Fruit fly (Drosophila melanogaster) whole organism, prepupa: ENCODE results near the gene Ilp3.

Source experiments
- Blimp-1 ChIP-seq: fragments of 200-800 bp; sonication (Bioruptor generic); optimal IDR thresholded peaks from 3 replicates; lab custom pipeline; 2017; ENCODE audit warnings: missing biosample characterization, missing genetic modification characterization, mild to moderate bottlenecking, moderate library complexity, missing genetic modification reagents
- CG10631 ChIP-seq: fragments of 200-800 bp; sonication (Bioruptor generic); optimal IDR thresholded peaks from 2 replicates; lab custom pipeline; 2016; ENCODE audit warnings: missing biosample characterization, missing genetic modification characterization
- CG10669 ChIP-seq: fragments of 200-800 bp; sonication (Bioruptor generic); optimal IDR thresholded peaks from 3 replicates; lab custom pipeline; 2018; ENCODE audit warnings: missing biosample characterization, mild to moderate bottlenecking, missing genetic modification characterization, moderate library complexity
- CG11294 ChIP-seq: fragments of 200-800 bp; sonication (Bioruptor generic); IDR thresholded peaks from 2 replicates; pipeline ENCODE4 v1.3.6; 2022; ENCODE audit warnings: missing biosample characterization, missing genetic modification characterization
- CG11762 ChIP-seq: fragments of 200-800 bp; sonication (Bioruptor generic); optimal IDR thresholded peaks from 3 replicates; lab custom pipeline; 2016; ENCODE audit warnings: missing biosample characterization, missing genetic modification characterization; ENCODE audit not compliant: insufficient read depth
- CG11902 ChIP-seq: fragments of 200-800 bp; sonication (Bioruptor generic); optimal IDR thresholded peaks from 3 replicates; lab custom pipeline; 2016; ENCODE audit warnings: missing biosample characterization, missing genetic modification characterization
- CG15336 ChIP-seq: fragments of 200-800 bp; sonication (Bioruptor generic); IDR thresholded peaks from 2 replicates; pipeline ENCODE4 v1.3.6; 2022; ENCODE audit warnings: missing biosample characterization, missing genetic modification characterization
- CG1621 ChIP-seq: fragments of 200-800 bp; sonication (Bioruptor generic); optimal IDR thresholded peaks from 3 replicates; lab custom pipeline; 2018; ENCODE audit warnings: missing biosample characterization, mild to moderate bottlenecking, missing genetic modification characterization
- CG16779 ChIP-seq: fragments of 200-800 bp; sonication (Bioruptor generic); optimal IDR thresholded peaks from 3 replicates; lab custom pipeline; 2017; ENCODE audit warnings: missing biosample characterization, mild to moderate bottlenecking, missing genetic modification characterization
- CG31627 ChIP-seq: fragments of 200-800 bp; sonication (Bioruptor generic); optimal IDR thresholded peaks from 3 replicates; lab custom pipeline; 2016; ENCODE audit warnings: missing biosample characterization, missing genetic modification characterization
- CG32006 ChIP-seq: fragments of 200-800 bp; sonication (Bioruptor generic); optimal IDR thresholded peaks from 3 replicates; lab custom pipeline; 2017; ENCODE audit warnings: missing biosample characterization, mild to moderate bottlenecking, missing genetic modification characterization
- CG34406 ChIP-seq: fragments of 200-800 bp; sonication (Bioruptor generic); optimal IDR thresholded peaks from 3 replicates; lab custom pipeline; 2016; ENCODE audit warnings: missing biosample characterization, missing genetic modification characterization
- CG3919 ChIP-seq: fragments of 200-800 bp; sonication (Bioruptor generic); optimal IDR thresholded peaks from 3 replicates; lab custom pipeline; 2016; ENCODE audit warnings: missing biosample characterization, missing genetic modification characterization
- CG6163 ChIP-seq: fragments of 200-800 bp; sonication (Bioruptor generic); IDR thresholded peaks from 3 replicates; pipeline ENCODE4 v1.3.6; 2022; ENCODE audit warnings: missing biosample characterization, missing genetic modification characterization
- CG6808 ChIP-seq: fragments of 200-800 bp; sonication (Bioruptor generic); optimal IDR thresholded peaks from 3 replicates; lab custom pipeline; 2017; ENCODE audit warnings: missing biosample characterization, missing genetic modification characterization, mild to moderate bottlenecking, moderate library complexity, missing genetic modification reagents
- CG7368 ChIP-seq: fragments of 200-800 bp; sonication (Bioruptor generic); optimal IDR thresholded peaks from 3 replicates; lab custom pipeline; 2016; ENCODE audit warnings: missing biosample characterization, missing genetic modification characterization
- CG8319 ChIP-seq: fragments of 200-800 bp; sonication (Bioruptor generic); optimal IDR thresholded peaks from 3 replicates; lab custom pipeline; 2016; ENCODE audit warnings: missing biosample characterization, missing genetic modification characterization
- CG8632 ChIP-seq: fragments of 200-800 bp; sonication (Bioruptor generic); optimal IDR thresholded peaks from 3 replicates; lab custom pipeline; 2016; ENCODE audit warnings: missing biosample characterization, missing genetic modification characterization
- CG9139 ChIP-seq: fragments of 200-800 bp; sonication (Bioruptor generic); optimal IDR thresholded peaks from 3 replicates; lab custom pipeline; 2017; ENCODE audit warnings: missing biosample characterization, mild to moderate bottlenecking, missing genetic modification characterization
- Eip78C ChIP-seq: fragments of 200-800 bp; sonication (Bioruptor generic); peaks from one replicate; lab custom pipeline; 2016; ENCODE audit warnings: missing biosample characterization, missing genetic modification characterization
- Ets96B ChIP-seq: fragments of 200-800 bp; optimal IDR thresholded peaks from 2 replicates; lab custom pipeline; 2019; ENCODE audit warnings: missing biosample characterization, mild to moderate bottlenecking, missing genetic modification characterization, moderate library complexity
- Hr38 ChIP-seq: sonication (Bioruptor generic); optimal IDR thresholded peaks from 2 replicates; lab custom pipeline; 2016; ENCODE audit warnings: missing biosample characterization, missing genetic modification characterization
- Hr4 ChIP-seq: fragments of 200-800 bp; sonication (Bioruptor generic); optimal IDR thresholded peaks from 3 replicates; lab custom pipeline; 2016; ENCODE audit warnings: missing biosample characterization, missing genetic modification characterization
- Smox ChIP-seq: fragments of 200-800 bp; sonication (Bioruptor generic); optimal IDR thresholded peaks from 3 replicates; lab custom pipeline; 2016; ENCODE audit warnings: missing biosample characterization, missing genetic modification characterization
- Sox102F ChIP-seq: fragments of 200-800 bp; sonication (Bioruptor generic); optimal IDR thresholded peaks from 2 replicates; lab custom pipeline; 2016; ENCODE audit warnings: missing biosample characterization, mild to moderate bottlenecking, missing genetic modification characterization
- achi ChIP-seq: fragments of 200-800 bp; sonication (Bioruptor generic); optimal IDR thresholded peaks from 3 replicates; lab custom pipeline; 2016; ENCODE audit warnings: missing biosample characterization, missing genetic modification characterization
- dac ChIP-seq: fragments of 200-800 bp; sonication (Bioruptor generic); optimal IDR thresholded peaks from 2 replicates; lab custom pipeline; 2017; ENCODE audit warnings: missing biosample characterization, mild to moderate bottlenecking, missing genetic modification characterization
- eg ChIP-seq: fragments of 200-800 bp; sonication (Bioruptor generic); IDR thresholded peaks from 3 replicates; pipeline ENCODE4 v1.3.6; 2022; ENCODE audit warnings: missing biosample characterization, missing genetic modification characterization
- fd85E ChIP-seq: fragments of 200-800 bp; sonication (Bioruptor generic); optimal IDR thresholded peaks from 3 replicates; lab custom pipeline; 2016; ENCODE audit warnings: missing biosample characterization, missing genetic modification characterization
- fkh ChIP-seq: fragments of 200-800 bp; sonication (Bioruptor generic); optimal IDR thresholded peaks from 3 replicates; lab custom pipeline; 2017; ENCODE audit warnings: missing biosample characterization, mild to moderate bottlenecking, missing genetic modification characterization, moderate library complexity
- salr ChIP-seq, 2 experiments: fragments of 200-800 bp; sonication (Bioruptor generic); optimal IDR thresholded peaks; 3 replicates each; lab custom pipeline; 2016 to 2018; ENCODE audit warnings: missing biosample characterization in 2 of 2, missing genetic modification characterization in 2 of 2, mild to moderate bottlenecking in 1 of 2
- svp ChIP-seq: fragments of 200-800 bp; sonication (Bioruptor generic); peaks from one replicate; lab custom pipeline; 2016; ENCODE audit warnings: missing biosample characterization, missing genetic modification characterization
- topi ChIP-seq: fragments of 200-800 bp; sonication (Bioruptor generic); optimal IDR thresholded peaks from 3 replicates; lab custom pipeline; 2016; ENCODE audit warnings: missing biosample characterization, missing genetic modification characterization

The Ilp3 gene

dm6 chr3L:9837053-9837452, 35.1 kb upstream of the Ilp3 start:
- peak; percentile 16 for TF ChIP-seq CG3919 (GFP tag; lab: Kevin White, UChicago)
- no peak for TF ChIP-seq CG11294

- TF ChIP-seq dac (GFP tag; lab: Kevin White, UChicago), result no peak
- TF ChIP-seq CG3919 (GFP tag; lab: Kevin White, UChicago), result peak; percentile 16
- TF ChIP-seq CG31627 (GFP tag; lab: Kevin White, UChicago), result peak; percentile 2
- no peak for TF ChIP-seq CG10631 (GFP tag; lab: Kevin White, UChicago)
- TF ChIP-seq CG15336 (GFP tag; lab: Robert Waterston, UW), result 0 out of 2 replicates have a peak, but pooled peaks have one; percentile 8
- peak; percentile 48 for TF ChIP-seq svp
- TF ChIP-seq, all 60 proteins: peak for 4
These were observed 34.7 kb upstream of the Ilp3 start, which contains the start of gene I-2 for dm6 chr3L:9836524-9837047. I-2 (minus strand) TSS chr3L:9836805.

dm6 chr3L:9832125-9832524, 30.2 kb upstream of the Ilp3 start:
- TF ChIP-seq CG11762 (no peak), Blimp-1 (GFP tag; lab: Kevin White, UChicago) (no peak), fkh (GFP tag; lab: Kevin White, UChicago) (no peak), CG9139 (GFP tag; lab: Kevin White, UChicago) (no peak), CG6808 (GFP tag; lab: Kevin White, UChicago) (no peak), CG34406 (GFP tag; lab: Kevin White, UChicago) (no peak), achi (GFP tag; lab: Kevin White, UChicago) (no peak), CG32006 (no peak), CG11902 (GFP tag; lab: Kevin White, UChicago) (no peak), Eip78C (GFP tag; lab: Kevin White, UChicago) (no peak), CG8319 (no peak), CG6163 (GFP tag; lab: Robert Waterston, UW) (no peak), Ets96B (tag; lab: Kevin White, UChicago) (no peak), Sox102F (GFP tag; lab: Kevin White, UChicago) (no peak), CG7368 (GFP tag; lab: Kevin White, UChicago) (no peak), Smox (no peak)

dm6 chr3L:9829639-9830341, 27.9 kb upstream of the Ilp3 start:
- no peak for TF ChIP-seq Hr38 (GFP tag; lab: Kevin White, UChicago)
- no peak for TF ChIP-seq Blimp-1 (GFP tag; lab: Kevin White, UChicago)
- no peak for TF ChIP-seq Hr4 (GFP tag; lab: Kevin White, UChicago)
- TF ChIP-seq CG16779 (tag; lab: Kevin White, UChicago), result no peak
- TF ChIP-seq topi (GFP tag; lab: Kevin White, UChicago), result no peak
- TF ChIP-seq CG8632 (GFP tag; lab: Kevin White, UChicago), result no peak

- no peak for TF ChIP-seq CG10669
- TF ChIP-seq Hr38 (GFP tag; lab: Kevin White, UChicago), result no peak
- no peak for TF ChIP-seq CG7368 (GFP tag; lab: Kevin White, UChicago)
- TF ChIP-seq salr (GFP tag; optimal IDR thresholded peaks at IDR 0.05; lab: Kevin White, UChicago), result no peak
- no peak for TF ChIP-seq fd85E (GFP tag; lab: Kevin White, UChicago)
- TF ChIP-seq CG1621 (tag; lab: Kevin White, UChicago), result no peak
- TF ChIP-seq eg (GFP tag; lab: Robert Waterston, UW), result no peak
- no peak for TF ChIP-seq CG8319
These were observed 27.2 kb upstream of the Ilp3 start for dm6 chr3L:9829154-9829553.
